Worm (Caenorhabditis elegans): ENCODE measurements around the gene Y43F8B.7.

ce11 chrV:19491302-19491701 is 741 bp downstream of the Y43F8B.7 start, which contains the start of gene Y43F8B.29:
- TF ChIP-seq pha-2 (tag; optimal IDR thresholded peaks at IDR 0.05) = no peak
- no peak for TF ChIP-seq che-1 (tag; optimal IDR thresholded peaks at IDR 0.05)
- TF ChIP-seq sox-4 (tag; optimal IDR thresholded peaks at IDR 0.05) = no peak
- no peak for TF ChIP-seq unc-86 (tag; optimal IDR thresholded peaks at IDR 0.05)
- TF ChIP-seq ama-1 (optimal IDR thresholded peaks at IDR 0.05) = no peak

Measured in whole organism, late embryonic.